Worm (Caenorhabditis elegans): ENCODE data around the gene srw-17.

DNA sequence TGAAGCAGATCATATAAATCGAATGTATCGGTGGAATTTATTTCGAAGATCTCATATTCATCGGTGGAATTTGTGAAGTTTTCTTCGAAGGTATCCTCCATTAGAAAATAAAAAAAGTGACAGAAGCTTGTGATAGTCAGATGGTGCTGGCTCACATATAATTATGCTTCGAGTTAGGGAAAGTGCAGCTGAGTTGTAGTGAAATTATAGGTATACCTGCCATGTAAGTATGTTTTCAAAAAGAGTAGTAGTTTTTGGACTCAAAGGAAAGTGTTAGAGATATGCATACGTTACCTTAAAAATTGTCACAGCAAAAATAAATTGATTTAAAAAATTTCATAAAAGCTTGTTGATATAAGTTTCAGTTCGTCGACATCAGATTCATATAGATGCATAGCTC is 36.6 kb downstream of the srw-17 start, which contains the start of gene srw-11:
- TF ChIP-seq ama-1 (optimal IDR thresholded peaks at IDR 0.05) (no peak), ceh-45 (GFP tag; IDR thresholded peaks at IDR 0.05) (no peak), dmd-4 (tag; optimal IDR thresholded peaks at IDR 0.05; ENCODE audit: borderline replicate concordance) (no peak), syd-9 (tag; optimal IDR thresholded peaks at IDR 0.05) (no peak), sox-2 (GFP tag; IDR thresholded peaks at IDR 0.05) (no peak), lin-11 (tag; optimal IDR thresholded peaks at IDR 0.05) (no peak), ceh-22 (tag; optimal IDR thresholded peaks at IDR 0.05) (no peak), ceh-34 (tag; optimal IDR thresholded peaks at IDR 0.05) (no peak), unc-86 (tag; optimal IDR thresholded peaks at IDR 0.05) (no peak), pat-9 (tag; optimal IDR thresholded peaks at IDR 0.05) (no peak)

All from whole organism, late embryonic.